Worm (Caenorhabditis elegans): ENCODE data around the gene srv-14.

Gene srv-14

ce11 chrIV:15923000-15923399, 29.0 kb upstream of the srv-14 start:
- TF ChIP-seq zip-8 (tag; optimal IDR thresholded peaks at IDR 0.05) (no peak), M03D4.4 (tag; optimal IDR thresholded peaks at IDR 0.05) (no peak), blmp-1 (tag; optimal IDR thresholded peaks at IDR 0.05) (no peak), elt-1 (tag; optimal IDR thresholded peaks at IDR 0.05; ENCODE audit: borderline replicate concordance, insufficient read depth) (no peak), cnd-1 (tag; optimal IDR thresholded peaks at IDR 0.05) (no peak), ces-1 (GFP tag; optimal IDR thresholded peaks at IDR 0.05) (no peak), nhr-28 (tag; optimal IDR thresholded peaks at IDR 0.05) (no peak), nhr-12 (tag; optimal IDR thresholded peaks at IDR 0.05) (no peak), lsy-2 (tag; optimal IDR thresholded peaks at IDR 0.05) (no peak), unc-62 (GFP tag; optimal IDR thresholded peaks at IDR 0.05) (no peak), mab-5 (tag; optimal IDR thresholded peaks at IDR 0.05) (no peak), elt-3 (tag; optimal IDR thresholded peaks at IDR 0.05) (no peak), nhr-76 (tag; optimal IDR thresholded peaks at IDR 0.05) (no peak), nhr-237 (tag; optimal IDR thresholded peaks at IDR 0.05) (no peak), snpc-4 (tag; optimal IDR thresholded peaks at IDR 0.05) (no peak), lin-13 (tag; optimal IDR thresholded peaks at IDR 0.05) (no peak), hlh-1 (tag; optimal IDR thresholded peaks at IDR 0.05) (no peak)

ce11 chrIV:15915061-15915460, 21.0 kb upstream of the srv-14 start:
- no peak for TF ChIP-seq ceh-83 (GFP tag; optimal IDR thresholded peaks at IDR 0.05)
- TF ChIP-seq lsy-2 (tag; optimal IDR thresholded peaks at IDR 0.05) = no peak
- TF ChIP-seq mab-5 (tag; optimal IDR thresholded peaks at IDR 0.05) = no peak
- no peak for TF ChIP-seq nhr-76 (tag; optimal IDR thresholded peaks at IDR 0.05)
- no peak for TF ChIP-seq mls-2 (tag; optimal IDR thresholded peaks at IDR 0.05)
- no peak for TF ChIP-seq zip-8 (tag; optimal IDR thresholded peaks at IDR 0.05)
- no peak for TF ChIP-seq ztf-11 (tag; optimal IDR thresholded peaks at IDR 0.05)
- TF ChIP-seq ceh-43 (GFP tag; optimal IDR thresholded peaks at IDR 0.05) = no peak
- no peak for TF ChIP-seq sem-2 (GFP tag; optimal IDR thresholded peaks at IDR 0.05)

DNA sequence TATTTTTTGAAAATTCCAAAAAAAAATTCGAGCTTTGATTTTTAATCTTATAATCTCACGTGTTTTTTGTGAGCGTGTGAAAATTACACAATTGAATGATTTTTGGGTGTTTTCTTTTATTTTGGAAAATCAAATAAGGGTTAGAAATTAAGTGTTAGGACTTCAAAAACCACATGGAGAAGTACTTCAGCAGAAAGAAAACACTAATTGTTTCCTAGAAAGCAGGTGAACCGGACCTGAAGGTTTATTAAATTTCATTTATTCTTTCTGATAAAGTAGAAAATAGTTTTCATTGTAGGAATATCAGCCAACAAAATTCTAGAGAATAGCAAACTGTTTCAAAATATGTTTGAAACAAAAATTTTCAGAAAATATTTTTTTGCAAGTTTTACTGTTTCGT, 14.2 kb upstream of the srv-14 start:
- TF ChIP-seq nhr-2 (tag; optimal IDR thresholded peaks at IDR 0.05) (no peak), snpc-4 (tag; optimal IDR thresholded peaks at IDR 0.05) (no peak), M03D4.4 (tag; optimal IDR thresholded peaks at IDR 0.05) (no peak), zip-8 (tag; optimal IDR thresholded peaks at IDR 0.05) (no peak), ceh-39 (tag; optimal IDR thresholded peaks at IDR 0.05) (no peak), lin-13 (tag; optimal IDR thresholded peaks at IDR 0.05) (no peak), sem-2 (GFP tag; optimal IDR thresholded peaks at IDR 0.05) (no peak), mab-5 (tag; optimal IDR thresholded peaks at IDR 0.05) (no peak), nhr-237 (tag; optimal IDR thresholded peaks at IDR 0.05) (no peak), cnd-1 (tag; optimal IDR thresholded peaks at IDR 0.05) (no peak), nhr-28 (tag; optimal IDR thresholded peaks at IDR 0.05) (no peak), ceh-43 (GFP tag; optimal IDR thresholded peaks at IDR 0.05) (no peak), mls-2 (tag; optimal IDR thresholded peaks at IDR 0.05) (no peak), ztf-11 (tag; optimal IDR thresholded peaks at IDR 0.05) (no peak), flh-1 (GFP tag; optimal IDR thresholded peaks at IDR 0.05) (no peak), ceh-83 (GFP tag; optimal IDR thresholded peaks at IDR 0.05) (no peak), unc-120 (tag; optimal IDR thresholded peaks at IDR 0.05; ENCODE audit: poor library complexity, severe bottlenecking) (no peak)

ce11 chrIV:15906059-15906632, 12.1 kb upstream of the srv-14 start, which contains the start of gene srv-15:
srv-15 (plus strand) TSS chrIV:15906582.
- TF ChIP-seq M03D4.4 (tag; optimal IDR thresholded peaks at IDR 0.05) = no peak
- TF ChIP-seq mep-1 (tag; optimal IDR thresholded peaks at IDR 0.05) = no peak
- no peak for TF ChIP-seq nhr-2 (tag; optimal IDR thresholded peaks at IDR 0.05)

DNA sequence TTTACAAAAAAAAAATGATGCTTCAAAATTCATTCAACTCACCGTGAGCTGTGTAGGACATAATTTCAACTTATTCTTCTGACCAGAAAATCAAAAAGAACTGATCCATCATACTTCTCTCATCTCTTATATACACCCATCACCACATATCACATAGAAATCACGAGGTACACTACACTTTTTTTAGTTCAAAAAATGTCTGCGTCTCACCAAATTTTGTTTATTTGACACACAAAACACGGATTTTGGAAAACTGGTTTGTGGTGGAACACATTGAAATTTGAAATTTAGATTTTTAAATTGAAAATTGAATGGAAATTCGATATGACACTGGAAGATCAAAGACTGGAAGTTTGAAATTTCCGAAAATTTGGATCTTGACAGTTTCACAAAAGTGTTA, 7.1 kb upstream of the srv-14 start, which contains the start of gene Y105C5B.5:
Gene Y105C5B.5, minus strand, starts transcription at position 103 of the 400 bp plus-strand sequence.
- TF ChIP-seq unc-120 (tag; optimal IDR thresholded peaks at IDR 0.05; ENCODE audit: poor library complexity, severe bottlenecking) (no peak), sem-2 (GFP tag; optimal IDR thresholded peaks at IDR 0.05) (no peak), ceh-39 (tag; optimal IDR thresholded peaks at IDR 0.05) (no peak), lin-13 (tag; optimal IDR thresholded peaks at IDR 0.05) (no peak), nhr-237 (tag; optimal IDR thresholded peaks at IDR 0.05) (no peak), cnd-1 (tag; optimal IDR thresholded peaks at IDR 0.05) (no peak), mls-2 (tag; optimal IDR thresholded peaks at IDR 0.05) (no peak), ceh-83 (GFP tag; optimal IDR thresholded peaks at IDR 0.05) (no peak), unc-62 (GFP tag; optimal IDR thresholded peaks at IDR 0.05) (no peak), sptf-1 (tag; optimal IDR thresholded peaks at IDR 0.05) (no peak), zip-8 (tag; optimal IDR thresholded peaks at IDR 0.05) (no peak), unc-39 (tag; optimal IDR thresholded peaks at IDR 0.05) (no peak), M03D4.4 (tag; optimal IDR thresholded peaks at IDR 0.05) (no peak), hlh-1 (tag; optimal IDR thresholded peaks at IDR 0.05) (no peak)
